Worm (Caenorhabditis elegans) whole organism, L2 larva: Measurements from ENCODE around the gene pqn-92.

Experiments used
- F13H6.1 ChIP-seq: sonication (generic microtip); optimal IDR thresholded peaks from 2 replicates; lab custom pipeline; 2016; ENCODE audit warnings: missing genetic modification characterization, missing compliant biosample characterization
- egl-27 ChIP-seq: sonication (generic microtip); optimal IDR thresholded peaks from 3 replicates; lab custom pipeline; 2017; ENCODE audit warnings: missing biosample characterization, missing genetic modification reagents, missing genetic modification characterization
- elt-1 ChIP-seq: fragments of 150-350 bp; optimal IDR thresholded peaks from 2 replicates; lab custom pipeline; 2014; ENCODE audit warnings: missing biosample characterization, missing genetic modification characterization
- fos-1 ChIP-seq: fragments of 150-350 bp; optimal IDR thresholded peaks from 2 replicates; lab custom pipeline; 2014; ENCODE audit warnings: missing biosample characterization, missing genetic modification characterization
- lin-13 ChIP-seq: fragments of 150-350 bp; optimal IDR thresholded peaks from 2 replicates; lab custom pipeline; 2014; ENCODE audit warnings: missing biosample characterization, missing genetic modification reagents, missing genetic modification characterization
- lsy-2 ChIP-seq, 2 experiments: fragments of 150-350 bp in 1 of 2; sonication (generic microtip) in 1 of 2; optimal IDR thresholded peaks; 2 replicates each; lab custom pipeline; 2014 to 2017; ENCODE audit warnings: missing biosample characterization in 2 of 2, missing genetic modification characterization in 2 of 2
- nhr-11 ChIP-seq: fragments of 150-350 bp; optimal IDR thresholded peaks from 2 replicates; lab custom pipeline; 2014; ENCODE audit warnings: missing biosample characterization, missing genetic modification characterization
- nhr-23 ChIP-seq: fragments of 150-350 bp; optimal IDR thresholded peaks from 2 replicates; lab custom pipeline; 2014; ENCODE audit warnings: missing biosample characterization, missing genetic modification reagents, missing genetic modification characterization
- nhr-237 ChIP-seq: fragments of 150-350 bp; optimal IDR thresholded peaks from 2 replicates; lab custom pipeline; 2014; ENCODE audit warnings: missing biosample characterization, missing genetic modification characterization
- sma-3 ChIP-seq: sonication (generic microtip); optimal IDR thresholded peaks from 2 replicates; lab custom pipeline; 2016; ENCODE audit warnings: missing genetic modification reagents, missing genetic modification characterization, missing compliant biosample characterization
- snpc-4 ChIP-seq: fragments of 150-350 bp; optimal IDR thresholded peaks from 2 replicates; lab custom pipeline; 2014; ENCODE audit warnings: missing biosample characterization, missing genetic modification characterization
- unc-62 ChIP-seq: fragments of 150-350 bp; optimal IDR thresholded peaks from 2 replicates; lab custom pipeline; 2014; ENCODE audit warnings: missing biosample characterization, missing genetic modification reagents, missing genetic modification characterization
- zag-1 ChIP-seq: fragments of 150-350 bp; optimal IDR thresholded peaks from 2 replicates; lab custom pipeline; 2014; ENCODE audit warnings: missing biosample characterization, missing genetic modification characterization
- ztf-11 ChIP-seq: sonication (generic microtip); optimal IDR thresholded peaks from 2 replicates; lab custom pipeline; 2017; ENCODE audit warnings: missing biosample characterization, missing genetic modification characterization

ce11 chrIII:12260413-12260812, 47.2 kb upstream of the pqn-92 start:
- TF ChIP-seq unc-62 (GFP tag; lab: Kevin White, UChicago) = no peak
- no peak for TF ChIP-seq lin-13
- no peak for TF ChIP-seq egl-27 (tag; lab: Kevin White, UChicago)
- TF ChIP-seq snpc-4 (tag; lab: Kevin White, UChicago) = no peak
- no peak for TF ChIP-seq ztf-11 (tag; lab: Kevin White, UChicago)
- no peak for TF ChIP-seq nhr-11
- TF ChIP-seq zag-1 (tag; lab: Kevin White, UChicago) = no peak
- TF ChIP-seq sma-3 (GFP tag; lab: Kevin White, UChicago) = no peak
- no peak for TF ChIP-seq nhr-237
- TF ChIP-seq elt-1 (tag; lab: Kevin White, UChicago) = no peak
- no peak for TF ChIP-seq lsy-2 (tag; optimal IDR thresholded peaks at IDR 0.05; lab: Kevin White, UChicago)
- no peak for TF ChIP-seq fos-1 (tag; lab: Kevin White, UChicago)
- TF ChIP-seq F13H6.1 (tag; lab: Kevin White, UChicago) = no peak
- TF ChIP-seq nhr-23 (tag; lab: Kevin White, UChicago) = no peak
